Fruit fly (Drosophila melanogaster): Measurements from ENCODE around the gene CG32409.

CG32409 gene

dm6 chr3L:5869614-5870204 is 29.6 kb upstream of the CG32409 start (continued):
- TF ChIP-seq crp (GFP tag; optimal IDR thresholded peaks at IDR 0.05) (no peak), aop (GFP tag; IDR thresholded peaks at IDR 0.05) (no peak), Oli (tag; optimal IDR thresholded peaks at IDR 0.05) (peak; percentile 20), slbo (GFP tag; IDR thresholded peaks at IDR 0.05) (peak; percentile 93), Mad (GFP tag; optimal IDR thresholded peaks at IDR 0.05) (peak; percentile 1), Hmr (GFP tag; optimal IDR thresholded peaks at IDR 0.05) (peak; percentile 62), CG17385 (GFP tag; optimal IDR thresholded peaks at IDR 0.05) (no peak), dysf (GFP tag; IDR thresholded peaks at IDR 0.05) (peak; percentile 81), Pdp1 (GFP tag; optimal IDR thresholded peaks at IDR 0.05) (peak in 1 of 2 experiments; percentile 28), Hr39 (optimal IDR thresholded peaks at IDR 0.05) (no peak), Dek (tag; optimal IDR thresholded peaks at IDR 0.05) (peak; percentile 24), CG10979 (tag; optimal IDR thresholded peaks at IDR 0.05) (peak; percentile 64), HLH54F (GFP tag; optimal IDR thresholded peaks at IDR 0.05) (peak; percentile 34), CG9932 (GFP tag; IDR thresholded peaks at IDR 0.05) (peak; percentile 88), pita (GFP tag; optimal IDR thresholded peaks at IDR 0.05) (peak; percentile 59), oc (tag; optimal IDR thresholded peaks at IDR 0.05) (no peak), p53 (GFP tag; optimal IDR thresholded peaks at IDR 0.05) (peak; percentile 65), fd3F (GFP tag; optimal IDR thresholded peaks at IDR 0.05) (peak; percentile 46), Dbx (GFP tag; IDR thresholded peaks at IDR 0.05) (peak; percentile 86), kay (GFP tag; optimal IDR thresholded peaks at IDR 0.05) (peak; percentile 51), vvl (GFP tag; IDR thresholded peaks at IDR 0.05) (peak; percentile 97), mam (GFP tag; optimal IDR thresholded peaks at IDR 0.05) (peak; percentile 84), gt (GFP tag; IDR thresholded peaks at IDR 0.05) (0 out of 2 replicates have a peak, but pooled peaks have one; percentile 9), CG15269 (tag; optimal IDR thresholded peaks at IDR 0.05) (peak; percentile 54), scrt (GFP tag; optimal IDR thresholded peaks at IDR 0.05) (peak; percentile 34), CG18262 (tag; optimal IDR thresholded peaks at IDR 0.05) (peak; percentile 51), Jarid2 (GFP tag; optimal IDR thresholded peaks at IDR 0.05) (peak; percentile 52), knrl (GFP tag; IDR thresholded peaks at IDR 0.05; ENCODE audit: partially characterized antibody) (peak; percentile 65; the same call in 1 of the 3 replicates), CG14710 (tag; optimal IDR thresholded peaks at IDR 0.05) (peak; percentile 75), Rfx (GFP tag; IDR thresholded peaks at IDR 0.05) (peak; percentile 94), emc (GFP tag; optimal IDR thresholded peaks at IDR 0.05) (peak; percentile 22), CG33213 (GFP tag; optimal IDR thresholded peaks at IDR 0.05) (peak; percentile 92), gce (GFP tag; IDR thresholded peaks at IDR 0.05) (peak; percentile 60; the same call in 2 of the 3 replicates), danr (GFP tag; IDR thresholded peaks at IDR 0.05) (0 out of 2 replicates have a peak, but pooled peaks have one; percentile 12), CG15479 (GFP tag; optimal IDR thresholded peaks at IDR 0.05) (no peak), unc-4 (GFP tag; IDR thresholded peaks at IDR 0.05; ENCODE audit: partially characterized antibody) (0 out of 2 replicates have a peak, but pooled peaks have one; percentile 16), insv (GFP tag; optimal IDR thresholded peaks at IDR 0.05) (peak in 1 of 2 experiments; percentile 70), CG9817 (tag; optimal IDR thresholded peaks at IDR 0.05) (peak; percentile 61), lilli (GFP tag; optimal IDR thresholded peaks at IDR 0.05) (peak; percentile 53), dmrt99B (tag; optimal IDR thresholded peaks at IDR 0.05) (peak; percentile 60), sc (optimal IDR thresholded peaks at IDR 0.05) (no peak), sc (GFP tag; optimal IDR thresholded peaks at IDR 0.05) (peak; percentile 11), CG3163 (GFP tag; optimal IDR thresholded peaks at IDR 0.05) (peak; percentile 37), tna (GFP tag; IDR thresholded peaks at IDR 0.05; ENCODE audit: partially characterized antibody) (peak; percentile 61; the same call in 1 of the 2 replicates), CG31388 (GFP tag; optimal IDR thresholded peaks at IDR 0.05) (peak; percentile 54), tio (GFP tag; optimal IDR thresholded peaks at IDR 0.05) (peak; percentile 15), CG17802 (tag; optimal IDR thresholded peaks at IDR 0.05) (peak; percentile 43), BtbVII (GFP tag; optimal IDR thresholded peaks at IDR 0.05) (peak; percentile 35), Aef1 (GFP tag; IDR thresholded peaks at IDR 0.05) (peak; percentile 98)
